Worm (Caenorhabditis elegans): ENCODE results near the gene R04F11.2.
A peak's percentile ranks its signal among the peaks of the same experiment; 100 is the strongest.

DNA sequence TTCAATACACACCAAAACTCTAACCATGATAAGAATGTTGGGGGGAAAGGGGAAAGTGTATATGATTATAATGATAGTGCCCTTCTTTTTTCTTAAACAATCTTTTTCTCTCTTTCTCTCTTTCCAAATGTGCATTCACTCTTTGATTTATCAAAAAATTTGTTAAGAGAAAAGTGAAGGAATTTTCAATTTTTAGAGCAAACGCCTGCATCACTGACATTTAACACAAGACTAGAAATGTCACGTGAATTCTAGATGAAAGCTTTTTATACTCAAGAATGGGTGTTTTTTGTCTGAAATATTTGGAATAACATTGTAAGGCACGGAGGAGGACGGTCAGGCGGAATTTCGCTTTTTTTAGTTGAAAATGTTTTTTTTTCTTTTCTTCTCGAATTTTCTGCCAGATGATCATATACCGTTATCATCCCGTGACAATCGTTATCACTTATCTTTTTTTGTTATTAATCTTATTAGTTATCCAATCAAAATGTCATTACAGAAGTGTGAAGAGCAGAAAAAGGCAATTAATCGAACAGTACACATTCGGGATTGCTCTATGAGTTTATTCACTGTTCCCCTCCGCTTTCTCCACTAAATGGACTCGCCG is 16.1 kb upstream of the R04F11.2 start, which contains the start of the genes frm-7 and F55C5.17:
- no peak for TF ChIP-seq nhr-237 (tag; optimal IDR thresholded peaks at IDR 0.05)
- TF ChIP-seq ama-1 (optimal IDR thresholded peaks at IDR 0.05) = no peak
- TF ChIP-seq fos-1 (tag; optimal IDR thresholded peaks at IDR 0.05) = peak; percentile 49
- no peak for TF ChIP-seq ceh-16 (tag; optimal IDR thresholded peaks at IDR 0.05)
- no peak for TF ChIP-seq lin-13 (GFP tag; optimal IDR thresholded peaks at IDR 0.05)

Data from whole organism, L2 larva.